Worm (Caenorhabditis elegans): ENCODE results near the gene srh-252.
"Not testable (repeated sequence)": the region's sequence is repeated elsewhere in the genome, so short reads cannot be mapped to it uniquely, and the experiment has no call there.

srh-252 gene

ce11 chrV:17258244-17258643, 35.0 kb upstream of the srh-252 start:
- TF ChIP-seq zip-8 (tag; optimal IDR thresholded peaks at IDR 0.05) (no peak), elt-1 (tag; optimal IDR thresholded peaks at IDR 0.05; ENCODE audit: borderline replicate concordance, insufficient read depth) (no peak), ham-2 (GFP tag; optimal IDR thresholded peaks at IDR 0.05) (no peak), drap-1 (GFP tag; optimal IDR thresholded peaks at IDR 0.05) (no peak), ztf-11 (tag; optimal IDR thresholded peaks at IDR 0.05) (no peak), lin-32 (GFP tag; optimal IDR thresholded peaks at IDR 0.05) (no peak), nhr-2 (tag; optimal IDR thresholded peaks at IDR 0.05) (no peak), hlh-1 (tag; optimal IDR thresholded peaks at IDR 0.05) (no peak), unc-120 (tag; optimal IDR thresholded peaks at IDR 0.05; ENCODE audit: poor library complexity, severe bottlenecking) (no peak), sem-2 (GFP tag; optimal IDR thresholded peaks at IDR 0.05) (no peak), mls-2 (tag; optimal IDR thresholded peaks at IDR 0.05) (no peak), pha-4 (tag; optimal IDR thresholded peaks at IDR 0.05) (no peak)

- TF ChIP-seq drap-1 (GFP tag; optimal IDR thresholded peaks at IDR 0.05) (no peak), nhr-28 (tag; optimal IDR thresholded peaks at IDR 0.05) (no peak), ceh-43 (GFP tag; optimal IDR thresholded peaks at IDR 0.05) (no peak), M03D4.4 (tag; optimal IDR thresholded peaks at IDR 0.05) (no peak), zip-8 (tag; optimal IDR thresholded peaks at IDR 0.05) (no peak), sptf-1 (tag; optimal IDR thresholded peaks at IDR 0.05) (no peak), ceh-39 (tag; optimal IDR thresholded peaks at IDR 0.05) (no peak), lin-32 (GFP tag; optimal IDR thresholded peaks at IDR 0.05) (no peak), unc-62 (GFP tag; optimal IDR thresholded peaks at IDR 0.05) (no peak), mls-2 (tag; optimal IDR thresholded peaks at IDR 0.05) (no peak), ham-2 (GFP tag; optimal IDR thresholded peaks at IDR 0.05) (no peak), sem-2 (GFP tag; optimal IDR thresholded peaks at IDR 0.05) (no peak), nhr-76 (tag; optimal IDR thresholded peaks at IDR 0.05) (no peak), mab-5 (tag; optimal IDR thresholded peaks at IDR 0.05) (no peak), cnd-1 (tag; optimal IDR thresholded peaks at IDR 0.05) (no peak), flh-1 (GFP tag; optimal IDR thresholded peaks at IDR 0.05) (no peak), unc-120 (tag; optimal IDR thresholded peaks at IDR 0.05; ENCODE audit: poor library complexity, severe bottlenecking) (no peak), ces-1 (GFP tag; optimal IDR thresholded peaks at IDR 0.05) (no peak)
These were observed 34.4 kb upstream of the srh-252 start for ce11 chrV:17257637-17258036.

ce11 chrV:17255454-17255853, 32.2 kb upstream of the srh-252 start, which contains the start of gene srh-115:
Gene srh-115 (plus strand): TSS chrV:17255754.
- TF ChIP-seq unc-62 (GFP tag; optimal IDR thresholded peaks at IDR 0.05) (no peak), lsy-2 (tag; optimal IDR thresholded peaks at IDR 0.05) (no peak), blmp-1 (tag; optimal IDR thresholded peaks at IDR 0.05) (no peak)

- TF ChIP-seq ceh-43 (GFP tag; optimal IDR thresholded peaks at IDR 0.05); unc-120 (tag; optimal IDR thresholded peaks at IDR 0.05; ENCODE audit: poor library complexity, severe bottlenecking); ceh-39 (tag; optimal IDR thresholded peaks at IDR 0.05): not testable (repeated sequence)
These were observed 31.8 kb upstream of the srh-252 start, which contains the start of gene srh-116 for ce11 chrV:17255028-17255427. Gene srh-116 (minus strand): TSS chrV:17255128.

- TF ChIP-seq ceh-83 (GFP tag; optimal IDR thresholded peaks at IDR 0.05) (no peak), ceh-43 (GFP tag; optimal IDR thresholded peaks at IDR 0.05) (no peak), mep-1 (tag; optimal IDR thresholded peaks at IDR 0.05) (no peak), unc-120 (tag; optimal IDR thresholded peaks at IDR 0.05; ENCODE audit: poor library complexity, severe bottlenecking) (no peak), snpc-4 (tag; optimal IDR thresholded peaks at IDR 0.05) (no peak), elt-1 (tag; optimal IDR thresholded peaks at IDR 0.05; ENCODE audit: borderline replicate concordance, insufficient read depth) (no peak), nhr-237 (tag; optimal IDR thresholded peaks at IDR 0.05) (no peak), flh-1 (GFP tag; optimal IDR thresholded peaks at IDR 0.05) (no peak), pha-4 (tag; optimal IDR thresholded peaks at IDR 0.05) (no peak), M03D4.4 (tag; optimal IDR thresholded peaks at IDR 0.05) (no peak), mls-2 (tag; optimal IDR thresholded peaks at IDR 0.05) (no peak), hlh-1 (tag; optimal IDR thresholded peaks at IDR 0.05) (no peak), unc-62 (GFP tag; optimal IDR thresholded peaks at IDR 0.05) (no peak), sem-2 (GFP tag; optimal IDR thresholded peaks at IDR 0.05) (no peak), ztf-11 (tag; optimal IDR thresholded peaks at IDR 0.05) (no peak)
These were observed 28.3 kb upstream of the srh-252 start, which contains the start of gene Y61B8A.6 for ce11 chrV:17251364-17251961. Gene Y61B8A.6 (plus strand): TSS chrV:17251911.
